Worm (Caenorhabditis elegans) whole organism, midembryonic: ENCODE data around the gene F22H10.6.

Source experiments
- T22C8.4 ChIP-seq: fragments of 200-800 bp; sonication (Bioruptor generic); IDR thresholded peaks from 2 replicates; pipeline ENCODE4 v1.3.6; 2022; ENCODE audit warnings: missing genetic modification characterization, missing compliant biosample characterization
- cog-1 ChIP-seq: sonication (generic microtip); optimal IDR thresholded peaks from 2 replicates; lab custom pipeline; 2016; ENCODE audit warnings: missing genetic modification characterization, missing compliant biosample characterization
- flt-1 ChIP-seq: fragments of 200-800 bp; sonication (Bioruptor generic); IDR thresholded peaks from 2 replicates; pipeline ENCODE4 v1.3.6; 2022; ENCODE audit warnings: missing genetic modification characterization, missing compliant biosample characterization
- klf-2 ChIP-seq: fragments of 200-800 bp; sonication (Bioruptor generic); conservative IDR thresholded peaks from 2 replicates; pipeline ENCODE4 v1.3.6; 2022; ENCODE audit warnings: missing genetic modification reagents, missing genetic modification characterization, missing compliant biosample characterization
- med-1 ChIP-seq: sonication (generic microtip); optimal IDR thresholded peaks from 2 replicates; lab custom pipeline; 2017; ENCODE audit warnings: missing genetic modification characterization, mild to moderate bottlenecking, missing compliant biosample characterization, antibody characterized with exemption, missing genetic modification reagents; ENCODE audit not compliant: insufficient read depth
- ref-1 ChIP-seq: fragments of 200-800 bp; sonication (Bioruptor generic); conservative IDR thresholded peaks from 2 replicates; pipeline ENCODE4 v1.3.6; 2022; ENCODE audit warnings: missing genetic modification reagents, missing genetic modification characterization, missing compliant biosample characterization
- tab-1 ChIP-seq: fragments of 200-800 bp; sonication (Bioruptor generic); IDR thresholded peaks from 2 replicates; pipeline ENCODE4 v1.3.6; 2022; ENCODE audit warnings: missing genetic modification characterization, missing compliant biosample characterization
- ztf-23 ChIP-seq: fragments of 200-800 bp; sonication (Bioruptor generic); IDR thresholded peaks from 2 replicates; pipeline ENCODE4 v1.3.6; 2022; ENCODE audit warnings: missing genetic modification reagents, missing genetic modification characterization, missing compliant biosample characterization
- ztf-29 ChIP-seq: fragments of 200-800 bp; sonication (Bioruptor generic); IDR thresholded peaks from 2 replicates; pipeline ENCODE4 v1.3.6; 2022; ENCODE audit warnings: missing genetic modification reagents, missing genetic modification characterization, missing compliant biosample characterization

The F22H10.6 gene

DNA sequence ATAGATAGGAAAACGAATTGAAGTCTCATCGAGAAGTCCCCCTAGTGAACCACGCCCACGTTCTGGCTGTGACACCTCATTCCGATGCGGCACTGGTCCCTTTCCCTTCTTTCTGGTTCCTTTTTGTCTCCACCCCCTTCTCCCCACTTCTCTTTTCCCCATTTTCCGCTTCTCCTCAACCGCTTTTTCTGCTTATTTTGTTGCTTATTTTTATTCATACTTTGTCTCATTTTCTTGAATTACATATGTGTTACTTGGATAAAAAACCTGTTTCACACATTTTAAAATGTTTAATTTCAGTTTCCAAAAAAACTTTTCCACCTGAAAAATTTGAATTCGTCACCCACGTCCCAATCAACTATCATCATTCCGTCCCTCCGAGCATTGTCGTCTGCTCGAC lies 20.2 kb upstream of the F22H10.6 start, which contains the start of gene lgc-53:
Gene lgc-53, plus strand, starts transcription at position 301 of the 400 bp plus-strand sequence.
- TF ChIP-seq cog-1, result no peak
- no peak for TF ChIP-seq klf-2
- no peak for TF ChIP-seq T22C8.4 (GFP tag; lab: Robert Waterston, UW)
- no peak for TF ChIP-seq tab-1 (GFP tag; lab: Robert Waterston, UW)
- no peak for TF ChIP-seq ztf-29 (GFP tag; lab: Robert Waterston, UW)
- TF ChIP-seq ztf-23 (GFP tag; lab: Robert Waterston, UW), result no peak
- TF ChIP-seq med-1, result no peak

DNA sequence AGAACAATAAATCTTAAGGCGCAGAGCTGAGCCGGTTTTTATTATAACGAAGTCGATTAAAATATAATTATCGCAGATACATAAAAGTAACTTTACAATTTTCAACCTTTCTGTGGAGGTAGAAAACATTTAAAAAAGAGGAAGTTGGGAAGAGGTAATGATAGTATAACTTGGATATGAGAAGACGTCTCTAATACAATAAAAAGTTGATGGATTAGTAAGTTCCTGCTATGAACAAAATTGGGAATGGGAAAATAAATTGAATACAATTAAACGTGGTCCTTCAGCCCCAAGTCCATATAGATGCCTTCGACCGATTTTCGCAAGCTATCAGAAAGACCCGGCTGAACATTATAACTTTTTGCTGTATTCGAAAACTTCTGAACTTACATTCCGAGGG lies 14.5 kb upstream of the F22H10.6 start:
- no peak for TF ChIP-seq ztf-23 (GFP tag; lab: Robert Waterston, UW)
- TF ChIP-seq med-1, result no peak
- no peak for TF ChIP-seq ztf-29 (GFP tag; lab: Robert Waterston, UW)

DNA sequence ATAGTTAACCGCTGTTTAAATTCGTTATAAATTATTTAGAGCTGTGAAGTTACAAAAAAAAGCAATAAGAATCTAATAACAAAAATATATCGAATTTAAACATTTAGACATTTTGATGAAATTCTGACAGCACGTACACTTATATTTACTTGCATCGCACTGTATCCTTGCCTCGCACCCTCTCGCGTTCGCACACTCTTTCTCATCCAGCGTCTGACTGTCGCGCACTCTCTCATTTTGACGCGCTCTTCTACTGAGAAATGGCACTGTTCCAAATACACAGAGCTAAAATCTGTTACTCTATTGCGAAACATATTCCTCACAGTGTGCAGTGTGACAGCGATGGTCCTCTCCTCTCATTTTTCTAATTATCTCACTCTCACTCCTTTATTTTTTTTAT lies 12.9 kb upstream of the F22H10.6 start:
- TF ChIP-seq T22C8.4 (GFP tag; lab: Robert Waterston, UW) (no peak), cog-1 (no peak), ztf-23 (GFP tag; lab: Robert Waterston, UW) (no peak), tab-1 (GFP tag; lab: Robert Waterston, UW) (no peak), med-1 (no peak), ztf-29 (GFP tag; lab: Robert Waterston, UW) (no peak), klf-2 (no peak), ref-1 (no peak), flt-1 (GFP tag; lab: Robert Waterston, UW) (no peak)

DNA sequence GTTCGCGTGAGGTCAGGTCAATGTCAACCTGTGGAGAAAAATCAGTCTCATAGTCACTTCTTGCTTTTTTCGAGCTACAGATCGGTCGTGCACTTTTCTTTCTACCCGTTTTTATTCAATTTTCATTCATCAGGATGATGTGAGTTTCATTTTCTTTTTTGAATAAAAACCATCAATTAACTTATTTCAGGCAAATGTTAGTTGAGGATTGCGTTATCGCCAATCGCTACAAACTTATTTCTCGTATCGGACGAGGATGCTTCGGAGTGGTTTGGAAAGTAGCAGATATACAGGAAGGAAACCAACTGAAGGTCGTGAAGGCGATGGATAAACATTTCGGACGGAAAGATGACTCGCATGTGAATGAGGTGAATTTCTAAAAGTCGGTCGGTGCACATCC lies 11.1 kb upstream of the F22H10.6 start, which contains the start of gene F22H10.1:
Gene F22H10.1, plus strand, starts transcription at position 211 of the 400 bp plus-strand sequence.
- TF ChIP-seq T22C8.4 (GFP tag; lab: Robert Waterston, UW) (no peak), ztf-29 (GFP tag; lab: Robert Waterston, UW) (no peak), ref-1 (no peak), med-1 (no peak), klf-2 (no peak), cog-1 (no peak), ztf-23 (GFP tag; lab: Robert Waterston, UW) (no peak), tab-1 (GFP tag; lab: Robert Waterston, UW) (no peak), flt-1 (GFP tag; lab: Robert Waterston, UW) (no peak)

DNA sequence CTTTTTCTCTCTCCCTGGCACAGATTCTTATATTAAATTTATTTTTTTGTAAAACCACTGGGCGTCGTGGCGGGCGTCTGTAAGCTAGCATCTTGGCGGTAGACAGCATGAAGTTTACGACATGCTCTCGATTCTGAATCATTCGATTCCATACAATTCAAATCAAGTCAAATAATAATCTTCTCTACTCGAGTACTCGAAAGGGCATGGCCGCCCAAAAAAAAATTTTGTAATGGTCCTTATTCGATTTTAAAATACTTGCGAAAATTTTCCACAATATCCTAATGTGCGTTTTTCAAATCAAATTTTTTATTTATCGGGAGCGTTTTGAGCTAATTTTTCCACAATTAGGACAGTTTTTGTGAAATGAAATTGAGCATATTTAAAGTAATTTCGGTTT lies 6.9 kb upstream of the F22H10.6 start:
- TF ChIP-seq cog-1 (no peak), tab-1 (GFP tag; lab: Robert Waterston, UW) (no peak), T22C8.4 (GFP tag; lab: Robert Waterston, UW) (no peak), ztf-23 (GFP tag; lab: Robert Waterston, UW) (no peak), flt-1 (GFP tag; lab: Robert Waterston, UW) (no peak), med-1 (no peak), ztf-29 (GFP tag; lab: Robert Waterston, UW) (no peak), klf-2 (no peak)

DNA sequence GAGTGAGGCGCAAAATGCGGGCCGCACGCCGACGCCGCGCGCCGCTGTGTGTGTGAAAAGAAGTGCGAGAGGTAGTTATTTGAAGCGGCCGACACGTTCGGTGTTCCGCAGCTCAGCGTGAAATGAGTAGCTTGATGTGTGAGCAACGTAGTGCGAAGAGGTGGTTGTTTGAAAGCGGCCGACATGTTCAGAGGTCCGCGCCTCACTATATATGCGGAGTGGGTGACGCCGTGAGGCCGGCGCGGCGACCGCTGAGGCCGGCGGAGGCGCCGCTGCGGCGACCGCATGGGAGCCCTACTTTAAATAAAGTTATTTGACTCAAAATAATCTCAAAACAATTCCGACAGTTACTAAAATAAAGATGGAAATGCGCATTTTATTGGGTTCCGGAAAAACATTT lies 5.7 kb upstream of the F22H10.6 start:
- TF ChIP-seq med-1 (no peak), flt-1 (GFP tag; lab: Robert Waterston, UW) (0 out of 2 replicates have a peak, but pooled peaks have one; percentile 31)

DNA sequence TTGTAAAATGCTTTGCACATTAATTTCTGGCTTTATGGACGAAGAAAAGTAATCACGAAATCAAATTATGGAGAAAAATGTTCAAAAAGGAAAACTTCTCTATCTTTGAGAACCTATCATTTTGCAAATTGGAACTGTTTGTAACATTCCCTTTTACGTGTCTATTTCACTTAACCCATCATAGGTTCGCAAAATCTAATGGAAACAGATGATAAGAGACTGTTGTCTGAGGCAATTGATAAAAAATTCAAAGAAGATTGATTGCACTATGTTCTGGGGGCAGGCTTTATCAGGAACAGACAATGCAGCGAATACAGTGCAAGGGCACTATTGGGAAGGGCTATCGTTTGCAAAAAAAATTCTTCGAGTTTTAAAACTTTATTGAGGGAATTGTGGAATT lies 4.0 kb upstream of the F22H10.6 start:
- TF ChIP-seq ref-1 (no peak), med-1 (no peak), ztf-29 (GFP tag; lab: Robert Waterston, UW) (no peak), ztf-23 (GFP tag; lab: Robert Waterston, UW) (no peak), T22C8.4 (GFP tag; lab: Robert Waterston, UW) (no peak), klf-2 (no peak), flt-1 (GFP tag; lab: Robert Waterston, UW) (no peak), cog-1 (no peak), tab-1 (GFP tag; lab: Robert Waterston, UW) (no peak)

DNA sequence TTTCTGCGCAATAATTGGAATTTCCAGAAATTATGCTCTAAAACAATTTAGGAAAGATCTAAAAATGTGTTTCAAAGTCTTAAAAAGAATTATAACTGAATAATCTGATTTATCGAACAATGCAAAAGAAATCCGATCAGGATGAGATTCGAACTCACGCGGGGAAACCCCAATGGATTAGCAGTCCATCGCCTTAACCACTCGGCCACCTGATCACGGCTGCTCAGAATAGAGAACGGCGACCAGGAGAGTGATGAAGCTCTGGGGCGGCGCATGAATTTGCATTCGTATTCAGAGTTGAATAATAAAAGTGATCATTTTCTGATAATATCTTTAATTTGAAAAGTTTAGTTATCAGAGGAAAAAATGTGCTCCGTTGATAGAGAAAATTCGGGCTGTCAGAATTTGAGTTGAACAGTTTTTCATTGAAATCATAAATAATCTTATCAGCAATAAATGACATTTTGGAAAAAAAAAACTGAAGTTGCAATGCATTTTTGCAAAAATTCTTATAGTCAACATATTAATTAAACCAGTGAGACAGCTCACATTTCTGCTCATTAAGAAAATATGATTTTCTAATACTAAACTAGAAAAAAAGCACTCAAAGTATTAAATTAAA lies 1.2 kb downstream of the F22H10.6 start:
- TF ChIP-seq ztf-23 (GFP tag; lab: Robert Waterston, UW), result no peak
- TF ChIP-seq T22C8.4 (GFP tag; lab: Robert Waterston, UW), result no peak
- no peak for TF ChIP-seq ref-1
- no peak for TF ChIP-seq cog-1
- no peak for TF ChIP-seq ztf-29 (GFP tag; lab: Robert Waterston, UW)
- no peak for TF ChIP-seq klf-2
- no peak for TF ChIP-seq tab-1 (GFP tag; lab: Robert Waterston, UW)
- TF ChIP-seq med-1, result no peak
- no peak for TF ChIP-seq flt-1 (GFP tag; lab: Robert Waterston, UW)

DNA sequence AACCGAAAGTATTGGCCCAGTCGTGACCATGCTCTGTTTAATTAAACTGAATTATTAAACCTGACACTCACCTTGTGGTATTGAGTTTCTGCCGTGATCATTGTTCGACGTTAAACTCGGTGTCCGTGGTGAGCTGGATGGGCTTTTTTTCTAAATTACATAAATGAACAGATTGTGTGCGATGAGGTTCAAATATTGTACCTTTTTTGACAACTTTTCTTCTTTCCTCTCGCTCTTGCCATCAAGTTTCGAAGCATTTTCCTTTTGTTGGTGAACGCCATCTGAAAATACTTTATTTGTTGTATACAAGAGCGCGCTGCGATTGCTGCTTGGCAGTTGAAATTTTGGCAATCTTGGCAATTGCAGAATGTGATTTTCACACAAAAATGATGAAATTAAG lies 3.2 kb downstream of the F22H10.6 start, which contains the start of gene F22H10.11:
Gene F22H10.11, minus strand, starts transcription at position 101 of the 400 bp plus-strand sequence.
- TF ChIP-seq T22C8.4 (GFP tag; lab: Robert Waterston, UW) (no peak), tab-1 (GFP tag; lab: Robert Waterston, UW) (no peak), cog-1 (no peak), med-1 (no peak), ref-1 (no peak)

DNA sequence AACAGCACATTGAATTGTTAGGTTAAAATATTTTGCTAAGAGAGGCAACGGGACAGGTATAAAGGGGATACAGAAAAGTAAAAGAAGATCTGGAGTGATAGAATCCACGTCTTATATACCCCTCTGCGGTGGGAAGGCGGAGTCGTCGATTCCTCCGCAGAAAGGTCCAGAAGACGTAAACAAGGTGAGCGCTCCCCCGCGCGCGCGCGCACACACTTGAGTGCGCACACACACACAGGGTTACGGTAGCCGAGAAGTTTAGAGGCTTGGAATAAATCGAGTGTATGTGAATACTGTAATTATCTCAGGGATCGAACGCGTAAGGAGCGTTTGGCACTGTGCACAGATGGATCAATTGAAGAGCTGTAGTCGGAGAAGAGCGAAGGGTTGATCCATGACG lies 3.8 kb downstream of the F22H10.6 start:
- no peak for TF ChIP-seq tab-1 (GFP tag; lab: Robert Waterston, UW)
- no peak for TF ChIP-seq T22C8.4 (GFP tag; lab: Robert Waterston, UW)
- TF ChIP-seq flt-1 (GFP tag; lab: Robert Waterston, UW), result no peak
- no peak for TF ChIP-seq cog-1
- no peak for TF ChIP-seq ztf-29 (GFP tag; lab: Robert Waterston, UW)
- TF ChIP-seq klf-2, result no peak
- no peak for TF ChIP-seq ref-1
- no peak for TF ChIP-seq med-1
- TF ChIP-seq ztf-23 (GFP tag; lab: Robert Waterston, UW), result no peak
